Worm (Caenorhabditis elegans) whole organism, early embryonic: ENCODE data around the gene Y46H3A.5.

ENCODE experiments used
- ama-1 ChIP-seq: fragments of 150-350 bp; optimal IDR thresholded peaks from 2 replicates; lab custom pipeline; 2014
- ceh-13 ChIP-seq: fragments of 200-800 bp; sonication (Bioruptor generic); optimal IDR thresholded peaks from 2 replicates; lab custom pipeline; 2018; ENCODE audit warnings: mild to moderate bottlenecking, missing genetic modification characterization, missing compliant biosample characterization
- flt-1 ChIP-seq: fragments of 200-800 bp; sonication (Bioruptor generic); IDR thresholded peaks from 2 replicates; pipeline ENCODE4 v1.3.6; 2022; ENCODE audit warnings: missing genetic modification characterization, missing compliant biosample characterization
- hmg-4 ChIP-seq: fragments of 200-800 bp; sonication (Bioruptor generic); optimal IDR thresholded peaks from 2 replicates; lab custom pipeline; 2018; ENCODE audit warnings: mild to moderate bottlenecking, missing genetic modification characterization, missing compliant biosample characterization
- pes-1 ChIP-seq: fragments of 200-800 bp; sonication (Bioruptor generic); IDR thresholded peaks from 2 replicates; pipeline ENCODE4 v1.3.6; 2022; ENCODE audit warnings: missing genetic modification reagents, missing genetic modification characterization, missing compliant biosample characterization
- scrt-1 ChIP-seq: fragments of 200-800 bp; sonication (Bioruptor generic); IDR thresholded peaks from 2 replicates; pipeline ENCODE4 v1.3.6; 2022; ENCODE audit warnings: missing genetic modification characterization, missing compliant biosample characterization
- sea-1 ChIP-seq: fragments of 200-800 bp; sonication (Bioruptor generic); conservative IDR thresholded peaks from 2 replicates; pipeline ENCODE4 v1.3.6; 2022; ENCODE audit warnings: missing genetic modification characterization, missing compliant biosample characterization
- tbx-11 ChIP-seq: fragments of 200-800 bp; sonication (Bioruptor generic); IDR thresholded peaks from 2 replicates; pipeline ENCODE4 v1.3.6; 2022; ENCODE audit warnings: missing genetic modification characterization, missing compliant biosample characterization
- tbx-37 ChIP-seq: fragments of 200-800 bp; sonication (Bioruptor generic); conservative IDR thresholded peaks from 2 replicates; pipeline ENCODE4 v1.3.6; 2022; ENCODE audit warnings: missing genetic modification reagents, missing genetic modification characterization, missing compliant biosample characterization

DNA sequence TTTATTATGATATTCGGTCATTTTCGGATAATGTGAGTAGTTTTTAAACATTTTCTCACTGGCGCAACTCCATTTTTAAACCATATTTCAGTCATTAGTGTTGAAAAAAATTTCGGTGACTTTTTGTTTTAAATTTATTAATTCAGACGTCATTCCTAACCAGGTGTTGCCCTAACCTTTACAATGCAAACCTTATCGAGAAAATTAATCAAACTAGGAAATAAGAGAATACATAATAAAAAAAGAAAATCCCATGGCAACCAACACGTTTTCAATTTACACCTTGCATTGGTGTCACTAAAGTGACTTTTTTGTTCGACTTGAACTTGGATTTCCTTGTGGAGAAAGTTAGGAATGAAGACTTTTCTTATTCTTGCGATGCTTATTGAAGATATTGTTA, 26.5 kb downstream of the Y46H3A.5 start, which contains the start of gene F36H9.2:
- TF ChIP-seq ceh-13 (GFP tag; lab: Kevin White, UChicago) = no peak
- no peak for TF ChIP-seq ama-1
- no peak for TF ChIP-seq tbx-11 (GFP tag; lab: Robert Waterston, UW)
- no peak for TF ChIP-seq scrt-1
- no peak for TF ChIP-seq pes-1
- no peak for TF ChIP-seq tbx-37 (GFP tag; lab: Robert Waterston, UW)
- no peak for TF ChIP-seq sea-1 (GFP tag; lab: Robert Waterston, UW)
- no peak for TF ChIP-seq hmg-4 (GFP tag; lab: Kevin White, UChicago)
- no peak for TF ChIP-seq flt-1 (GFP tag; lab: Robert Waterston, UW)
